Worm (Caenorhabditis elegans): Measurements from ENCODE around the gene F58H1.3.
A peak's percentile ranks its signal among the peaks of the same experiment; 100 is the strongest.

Gene F58H1.3

ce11 chrV:11979673-11980561 lies 46.1 kb downstream of the F58H1.3 start, which contains the start of gene snr-4 (continued):
- TF ChIP-seq F10E7.11 (tag; optimal IDR thresholded peaks at IDR 0.05) (peak; percentile 7), cebp-2 (GFP tag; IDR thresholded peaks at IDR 0.05) (peak; percentile 61; the same call in 1 of the 2 replicates), ztf-3 (GFP tag; optimal IDR thresholded peaks at IDR 0.05) (peak; percentile 10), F33H1.4 (GFP tag; IDR thresholded peaks at IDR 0.05) (peak; percentile 78), mel-28 (tag; optimal IDR thresholded peaks at IDR 0.05; ENCODE audit: borderline replicate concordance) (peak; percentile 25), snpc-4 (GFP tag; optimal IDR thresholded peaks at IDR 0.05) (peak; percentile 99), snpc-4 (tag; optimal IDR thresholded peaks at IDR 0.05) (peak; percentile 99 to 100 (median 99)), rpc-1 (optimal IDR thresholded peaks at IDR 0.05) (no peak), rpc-1 (tag; optimal IDR thresholded peaks at IDR 0.05) (peak; percentile 11), gei-17 (GFP tag; optimal IDR thresholded peaks at IDR 0.05) (peak; percentile 72), B0336.3 (GFP tag; IDR thresholded peaks at IDR 0.05) (peak; percentile 97), nfya-1 (tag; optimal IDR thresholded peaks at IDR 0.05; ENCODE audit: borderline replicate concordance, insufficient read depth) (no peak), madf-6 (GFP tag; IDR thresholded peaks at IDR 0.05) (peak; percentile 88), pbrm-1 (GFP tag; IDR thresholded peaks at IDR 0.05) (peak; percentile 99), B0019.2 (GFP tag; conservative IDR thresholded peaks at IDR 0.05) (peak; percentile 56; the same call in 1 of the 2 replicates), fkh-3 (tag; optimal IDR thresholded peaks at IDR 0.05) (no peak), Y53F4B.3 (GFP tag; IDR thresholded peaks at IDR 0.05) (peak; percentile 76), C17E4.6 (GFP tag; IDR thresholded peaks at IDR 0.05) (peak; percentile 97), rec-8 (tag; optimal IDR thresholded peaks at IDR 0.05) (peak in 1 of 2 experiments; percentile 37), rcor-1 (GFP tag; IDR thresholded peaks at IDR 0.05) (peak; percentile 95), ccch-3 (GFP tag; optimal IDR thresholded peaks at IDR 0.05) (no peak), nfyb-1 (GFP tag; IDR thresholded peaks at IDR 0.05) (peak; percentile 97), ZK185.1 (tag; optimal IDR thresholded peaks at IDR 0.05; ENCODE audit: poor library complexity, severe bottlenecking) (peak; percentile 73), egrh-3 (GFP tag; IDR thresholded peaks at IDR 0.05) (peak; percentile 53; the same call in 1 of the 2 replicates), ztf-28 (GFP tag; IDR thresholded peaks at IDR 0.05) (peak; percentile 95), nhr-90 (tag; optimal IDR thresholded peaks at IDR 0.05) (peak; percentile 61), aptf-3 (GFP tag; IDR thresholded peaks at IDR 0.05) (0 out of 2 replicates have a peak, but pooled peaks have one; percentile 6), hmg-20 (GFP tag; IDR thresholded peaks at IDR 0.05) (peak; percentile 84), ztf-6 (GFP tag; IDR thresholded peaks at IDR 0.05) (peak; percentile 48; the same call in 1 of the 2 replicates), lin-26 (GFP tag; IDR thresholded peaks at IDR 0.05) (peak; percentile 73), mes-4 (tag; optimal IDR thresholded peaks at IDR 0.05) (peak; percentile 88), egl-44 (GFP tag; IDR thresholded peaks at IDR 0.05) (peak; percentile 74; the same call in 1 of the 2 replicates), hsf-1 (GFP tag; IDR thresholded peaks at IDR 0.05) (peak; percentile 53), sea-2 (GFP tag; IDR thresholded peaks at IDR 0.05) (no peak), attf-5 (GFP tag; optimal IDR thresholded peaks at IDR 0.05) (peak; percentile 88), akir-1 (GFP tag; optimal IDR thresholded peaks at IDR 0.05) (no peak), zfh-2 (GFP tag; conservative IDR thresholded peaks at IDR 0.05) (peak; percentile 91), ztf-26 (tag; optimal IDR thresholded peaks at IDR 0.05) (peak; percentile 76), chd-7 (tag; optimal IDR thresholded peaks at IDR 0.05) (peak; percentile 84), F22D6.2 (tag; optimal IDR thresholded peaks at IDR 0.05) (peak; percentile 49), ceh-40 (GFP tag; IDR thresholded peaks at IDR 0.05) (0 out of 2 replicates have a peak, but pooled peaks have one; percentile 27), lin-35 (GFP tag; optimal IDR thresholded peaks at IDR 0.05) (peak in 2 of 3 experiments; percentile 65 to 79), die-1 (tag; optimal IDR thresholded peaks at IDR 0.05) (peak; percentile 60), dox-1 (GFP tag; IDR thresholded peaks at IDR 0.05) (peak; percentile 98), hlh-26 (GFP tag; conservative IDR thresholded peaks at IDR 0.05) (no peak), F52B5.7 (tag; optimal IDR thresholded peaks at IDR 0.05) (peak; percentile 78), him-1 (tag; optimal IDR thresholded peaks at IDR 0.05) (peak; percentile 92)
